Worm (Caenorhabditis elegans) whole organism, L3 larva: ENCODE measurements around the gene csn-4.
A peak's percentile ranks its signal among the peaks of the same experiment; 100 is the strongest.

Experiments
- R02D3.7 ChIP-seq: fragments of 150-350 bp; optimal IDR thresholded peaks from 2 replicates; lab custom pipeline; 2014; ENCODE audit warnings: missing biosample characterization, missing genetic modification characterization
- aly-2 ChIP-seq: fragments of 150-350 bp; optimal IDR thresholded peaks from 2 replicates; lab custom pipeline; 2014; ENCODE audit warnings: missing biosample characterization, missing genetic modification characterization
- ama-1 ChIP-seq: fragments of 150-350 bp; optimal IDR thresholded peaks from 2 replicates; lab custom pipeline; 2018
- ceh-16 ChIP-seq: sonication (generic microtip); optimal IDR thresholded peaks from 2 replicates; lab custom pipeline; 2017; ENCODE audit warnings: missing biosample characterization, missing genetic modification characterization
- ceh-28 ChIP-seq: fragments of 150-350 bp; optimal IDR thresholded peaks from 2 replicates; lab custom pipeline; 2014; ENCODE audit warnings: missing biosample characterization, missing genetic modification reagents, missing genetic modification characterization
- ceh-82 ChIP-seq: fragments of 150-350 bp; optimal IDR thresholded peaks from 2 replicates; lab custom pipeline; 2014; ENCODE audit warnings: missing biosample characterization, missing genetic modification characterization
- ceh-9 ChIP-seq: sonication (generic microtip); optimal IDR thresholded peaks from 2 replicates; lab custom pipeline; 2018; ENCODE audit warnings: missing biosample characterization, missing genetic modification characterization
- egl-27 ChIP-seq: sonication (generic microtip); optimal IDR thresholded peaks from 4 replicates; lab custom pipeline; 2017; ENCODE audit warnings: missing biosample characterization, missing genetic modification reagents, missing genetic modification characterization
- egl-5 ChIP-seq: fragments of 150-350 bp; optimal IDR thresholded peaks from 2 replicates; lab custom pipeline; 2017; ENCODE audit warnings: missing biosample characterization, missing genetic modification reagents, missing genetic modification characterization, inconsistent platforms
- elt-1 ChIP-seq: fragments of 150-350 bp; optimal IDR thresholded peaks from 2 replicates; lab custom pipeline; 2014; ENCODE audit warnings: missing biosample characterization, missing genetic modification characterization
- elt-2 ChIP-seq: sonication (generic microtip); optimal IDR thresholded peaks from 2 replicates; lab custom pipeline; 2016; ENCODE audit warnings: missing genetic modification reagents, mild to moderate bottlenecking, missing genetic modification characterization, missing compliant biosample characterization
- elt-3 ChIP-seq, 3 experiments: fragments of 150-350 bp in 1 of 3; sonication (generic microtip) in 2 of 3; optimal IDR thresholded peaks; 2 replicates in 2 of 3; 4 replicates in 1 of 3; lab custom pipeline; 2014 to 2017; ENCODE audit warnings: missing biosample characterization in 3 of 3, missing genetic modification characterization in 3 of 3
- fkh-10 ChIP-seq: sonication (generic microtip); optimal IDR thresholded peaks from 2 replicates; lab custom pipeline; 2017; ENCODE audit warnings: missing biosample characterization, missing genetic modification reagents, missing genetic modification characterization
- hmg-11 ChIP-seq: sonication (generic microtip); optimal IDR thresholded peaks from 2 replicates; lab custom pipeline; 2016; ENCODE audit warnings: missing genetic modification characterization, missing compliant biosample characterization
- jun-1 ChIP-seq: fragments of 150-350 bp; optimal IDR thresholded peaks from 2 replicates; lab custom pipeline; 2014; ENCODE audit warnings: missing biosample characterization, missing genetic modification reagents, missing genetic modification characterization
- lin-15B ChIP-seq: fragments of 150-350 bp; optimal IDR thresholded peaks from 2 replicates; lab custom pipeline; 2014; ENCODE audit warnings: missing biosample characterization, missing genetic modification characterization
- lin-39 ChIP-seq: fragments of 150-350 bp; optimal IDR thresholded peaks from 2 replicates; lab custom pipeline; 2018; ENCODE audit warnings: missing biosample characterization, missing genetic modification reagents, missing genetic modification characterization
- mdl-1 ChIP-seq: fragments of 150-350 bp; optimal IDR thresholded peaks from 2 replicates; lab custom pipeline; 2014; ENCODE audit warnings: missing biosample characterization, missing genetic modification characterization
- mml-1 ChIP-seq: fragments of 150-350 bp; sonication (generic microtip); optimal IDR thresholded peaks from 3 replicates; lab custom pipeline; 2014; ENCODE audit warnings: missing biosample characterization, missing genetic modification characterization
- nfya-1 ChIP-seq: sonication (generic microtip); optimal IDR thresholded peaks from 2 replicates; lab custom pipeline; 2017; ENCODE audit warnings: missing genetic modification characterization, mild to moderate bottlenecking, missing compliant biosample characterization, antibody characterized with exemption, moderate library complexity; ENCODE audit not compliant: insufficient read depth
- nhr-11 ChIP-seq: fragments of 150-350 bp; optimal IDR thresholded peaks from 2 replicates; lab custom pipeline; 2014; ENCODE audit warnings: missing biosample characterization, missing genetic modification characterization
- nhr-23 ChIP-seq: fragments of 150-350 bp; optimal IDR thresholded peaks from 2 replicates; lab custom pipeline; 2014; ENCODE audit warnings: missing biosample characterization, missing genetic modification reagents, missing genetic modification characterization
- nhr-237 ChIP-seq: fragments of 150-350 bp; optimal IDR thresholded peaks from 2 replicates; lab custom pipeline; 2014; ENCODE audit warnings: missing biosample characterization, missing genetic modification characterization
- nhr-28 ChIP-seq: fragments of 150-350 bp; optimal IDR thresholded peaks from 2 replicates; lab custom pipeline; 2014; ENCODE audit warnings: missing biosample characterization, missing genetic modification characterization
- nhr-67 ChIP-seq: fragments of 150-350 bp; optimal IDR thresholded peaks from 2 replicates; lab custom pipeline; 2014; ENCODE audit warnings: missing biosample characterization, missing genetic modification characterization
- nhr-76 ChIP-seq: fragments of 150-350 bp; sonication (generic microtip); optimal IDR thresholded peaks from 5 replicates; lab custom pipeline; 2014; ENCODE audit warnings: missing biosample characterization, missing genetic modification characterization
- nhr-77 ChIP-seq: fragments of 150-350 bp; optimal IDR thresholded peaks from 2 replicates; lab custom pipeline; 2014; ENCODE audit warnings: missing biosample characterization, missing genetic modification characterization
- pha-4 ChIP-seq: fragments of 150-350 bp; optimal IDR thresholded peaks from 2 replicates; lab custom pipeline; 2014; ENCODE audit warnings: missing biosample characterization, missing genetic modification reagents, missing genetic modification characterization
- skn-1 ChIP-seq: fragments of 150-350 bp; optimal IDR thresholded peaks from 2 replicates; lab custom pipeline; 2014; ENCODE audit warnings: missing biosample characterization, missing genetic modification characterization
- snpc-4 ChIP-seq: fragments of 150-350 bp; optimal IDR thresholded peaks from 2 replicates; lab custom pipeline; 2014; ENCODE audit warnings: missing biosample characterization, missing genetic modification characterization
- tbx-2 ChIP-seq: sonication (generic microtip); optimal IDR thresholded peaks from 2 replicates; lab custom pipeline; 2016; ENCODE audit warnings: mild to moderate bottlenecking, missing genetic modification characterization, missing compliant biosample characterization
- unc-62 ChIP-seq: fragments of 150-350 bp; sonication (generic microtip); optimal IDR thresholded peaks from 4 replicates; lab custom pipeline; 2014; ENCODE audit warnings: missing biosample characterization, missing genetic modification reagents, missing genetic modification characterization
- zag-1 ChIP-seq: fragments of 150-350 bp; optimal IDR thresholded peaks from 2 replicates; lab custom pipeline; 2014; ENCODE audit warnings: missing biosample characterization, missing genetic modification characterization

csn-4 gene

DNA sequence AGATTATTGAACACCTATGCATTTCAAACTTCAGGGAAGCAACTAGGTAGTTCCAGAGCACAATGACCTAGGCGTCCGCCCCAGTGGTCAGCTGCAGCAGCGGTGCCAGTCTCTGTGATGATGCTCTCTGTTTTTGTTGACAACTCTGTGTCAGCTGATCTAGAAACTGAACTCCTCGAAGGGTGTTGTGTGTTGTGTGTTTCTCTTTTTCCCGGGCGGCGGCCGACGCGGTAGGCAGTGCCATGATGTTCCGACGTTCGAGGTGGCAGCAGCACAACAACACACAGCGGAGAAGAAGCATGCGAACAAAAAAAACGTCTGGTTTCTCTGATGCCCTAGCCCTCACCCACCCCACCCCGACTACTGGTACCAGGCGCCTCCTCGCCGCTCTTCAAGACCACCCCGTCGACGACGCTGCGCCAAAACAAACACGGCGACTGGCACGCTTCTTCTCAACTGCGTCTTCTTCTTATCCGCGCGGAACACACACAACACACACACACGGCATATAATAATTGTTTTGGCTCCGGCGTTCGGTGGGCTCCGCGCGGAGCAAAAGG, 22.4 kb downstream of the csn-4 start:
- TF ChIP-seq lin-15B (tag; lab: Kevin White, UChicago), result no peak
- TF ChIP-seq zag-1 (tag; lab: Kevin White, UChicago), result no peak
- peak; percentile 59 for TF ChIP-seq pha-4 (tag; lab: Kevin White, UChicago)
- peak; percentile 48 for TF ChIP-seq lin-39
- TF ChIP-seq snpc-4, result peak; percentile 51
- TF ChIP-seq ama-1 (lab: Kevin White, UChicago), result peak; percentile 12
- TF ChIP-seq hmg-11 (tag; lab: Kevin White, UChicago), result peak; percentile 40
- TF ChIP-seq, all 47 proteins: peak for 5

DNA sequence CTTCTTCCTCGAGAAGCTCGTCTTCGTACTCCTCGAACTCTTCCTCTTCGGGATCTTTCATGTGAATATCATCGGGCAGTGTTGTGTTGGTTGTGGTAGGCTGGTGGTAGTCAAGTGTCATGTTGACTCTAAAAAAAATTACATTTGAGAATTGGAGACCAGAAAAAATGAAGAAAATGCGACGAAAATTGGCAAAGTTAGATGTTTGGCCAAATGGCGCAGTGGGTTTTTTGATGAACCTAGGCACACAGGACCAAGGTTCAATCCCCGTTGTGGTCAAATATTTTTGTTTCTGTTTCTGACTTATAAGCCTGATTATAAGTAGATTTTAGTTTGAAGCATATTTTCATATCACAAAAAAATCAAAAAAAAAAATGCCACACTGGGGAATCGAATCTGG, 23.8 kb downstream of the csn-4 start:
- no peak for TF ChIP-seq R02D3.7 (tag; lab: Kevin White, UChicago)
- TF ChIP-seq ceh-16 (tag; lab: Kevin White, UChicago), result no peak
- no peak for TF ChIP-seq zag-1 (tag; lab: Kevin White, UChicago)
- TF ChIP-seq egl-27 (tag; lab: Kevin White, UChicago), result no peak
- TF ChIP-seq nhr-11 (tag; lab: Kevin White, UChicago), result no peak
- TF ChIP-seq unc-62 (GFP tag; lab: Kevin White, UChicago), result no peak
- no peak for TF ChIP-seq elt-3 (tag; optimal IDR thresholded peaks at IDR 0.05; lab: Kevin White, UChicago)
- TF ChIP-seq tbx-2 (tag; lab: Kevin White, UChicago), result no peak
- TF ChIP-seq nhr-67 (tag; lab: Kevin White, UChicago), result no peak
- TF ChIP-seq ceh-82 (tag; lab: Kevin White, UChicago), result no peak
- no peak for TF ChIP-seq snpc-4
- TF ChIP-seq nhr-237, result no peak

DNA sequence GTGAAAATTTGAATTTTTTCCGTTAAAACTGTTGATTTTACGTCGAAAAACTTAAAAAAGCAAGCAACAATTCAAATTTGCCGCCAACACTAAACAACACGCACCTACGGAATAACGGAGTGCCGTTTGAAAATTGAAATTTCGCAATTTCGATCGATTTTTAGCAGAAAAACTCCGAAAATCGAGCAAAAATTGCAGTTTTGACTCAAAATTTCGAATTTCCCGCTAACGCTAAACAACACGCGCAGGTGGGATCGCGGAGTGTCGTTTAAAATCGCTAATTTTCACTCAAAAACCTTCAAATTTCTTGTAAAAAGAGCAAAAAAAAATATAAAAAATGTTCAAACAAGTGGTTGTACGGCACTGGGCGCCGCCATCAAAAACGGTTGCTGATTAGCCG, 28.3 kb downstream of the csn-4 start:
- no peak for TF ChIP-seq nhr-23
- no peak for TF ChIP-seq lin-15B (tag; lab: Kevin White, UChicago)
- no peak for TF ChIP-seq nhr-237
- no peak for TF ChIP-seq elt-1 (tag; lab: Kevin White, UChicago)
- TF ChIP-seq hmg-11 (tag; lab: Kevin White, UChicago), result no peak
- no peak for TF ChIP-seq ama-1 (lab: Kevin White, UChicago)
- TF ChIP-seq pha-4 (tag; lab: Kevin White, UChicago), result no peak
- no peak for TF ChIP-seq nhr-28 (tag; lab: Kevin White, UChicago)
- no peak for TF ChIP-seq egl-5 (tag; lab: Kevin White, UChicago)
- TF ChIP-seq mml-1 (tag; lab: Kevin White, UChicago), result no peak
- no peak for TF ChIP-seq jun-1 (tag; lab: Kevin White, UChicago)

DNA sequence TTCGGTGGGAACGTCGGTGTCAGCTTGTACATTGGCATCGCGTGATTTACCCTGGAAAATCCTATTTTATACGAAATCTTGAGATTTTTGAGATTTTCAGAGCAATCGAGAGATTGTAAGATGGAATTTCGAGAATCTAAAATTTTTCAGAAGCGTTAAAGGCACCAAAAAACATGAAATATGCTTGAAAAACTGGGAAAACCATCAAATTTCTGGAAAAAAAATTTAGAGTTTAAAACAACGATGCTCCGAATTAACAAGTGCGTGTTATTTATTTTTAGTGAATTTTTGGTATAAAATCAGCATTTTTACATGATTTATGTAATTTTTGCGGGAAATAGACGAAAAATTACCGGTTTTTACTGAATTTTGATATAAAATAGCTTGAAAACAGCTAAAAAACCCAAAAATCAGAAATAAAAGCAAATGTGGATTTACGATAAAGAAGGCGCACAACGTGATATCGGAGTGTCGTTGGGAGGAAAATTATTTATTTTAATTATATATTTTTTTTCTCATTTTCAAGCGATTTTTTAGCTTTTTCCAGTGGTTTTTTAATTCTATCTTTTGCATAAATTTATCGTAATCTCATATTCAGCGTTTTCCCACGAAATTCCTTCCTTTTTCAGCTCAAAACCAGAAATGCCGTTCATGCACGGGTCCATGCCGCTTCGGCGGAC, 30.4 kb downstream of the csn-4 start, which contains the start of the genes Y55F3AM.13 and mrps-25:
Gene Y55F3AM.13 (minus strand): TSS at position 51 of the 680 bp plus-strand sequence.
Gene mrps-25 (plus strand): TSS at position 630 of the 680 bp plus-strand sequence.
- TF ChIP-seq elt-3 (tag; optimal IDR thresholded peaks at IDR 0.05; lab: Kevin White, UChicago) (no peak), hmg-11 (tag; lab: Kevin White, UChicago) (peak; percentile 40), ceh-82 (tag; lab: Kevin White, UChicago) (no peak), unc-62 (GFP tag; lab: Kevin White, UChicago) (no peak), nhr-77 (tag; lab: Kevin White, UChicago) (no peak), zag-1 (tag; lab: Kevin White, UChicago) (no peak), nhr-76 (tag; lab: Kevin White, UChicago) (no peak), lin-15B (tag; lab: Kevin White, UChicago) (peak; percentile 65), egl-27 (tag; lab: Kevin White, UChicago) (no peak), nfya-1 (peak; percentile 20), pha-4 (tag; lab: Kevin White, UChicago) (peak; percentile 59), R02D3.7 (tag; lab: Kevin White, UChicago) (peak; percentile 90)
- TF ChIP-seq, all 47 proteins: peak for 5

DNA sequence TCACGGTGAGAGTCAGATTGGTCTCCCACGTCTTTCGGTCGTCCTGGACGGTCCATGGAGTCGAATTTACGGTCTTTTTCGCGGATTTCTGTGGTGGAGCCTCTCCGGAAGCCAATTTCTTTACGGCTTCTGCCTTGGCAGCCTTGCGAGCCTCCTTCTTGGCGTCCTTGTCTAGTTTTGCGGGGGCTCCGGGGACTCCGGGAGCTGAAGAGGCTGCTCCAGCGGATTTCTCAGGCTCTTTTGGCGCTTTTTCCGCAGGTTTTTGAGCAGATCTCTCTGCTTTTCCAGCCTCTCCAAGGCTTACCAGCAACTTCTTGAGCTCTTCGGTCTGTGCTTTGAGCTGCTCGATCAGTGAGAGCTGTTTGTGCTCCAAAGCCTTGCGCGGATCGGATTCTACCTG, 31.1 kb downstream of the csn-4 start:
- TF ChIP-seq zag-1 (tag; lab: Kevin White, UChicago), result no peak
- TF ChIP-seq ceh-28 (tag; lab: Kevin White, UChicago), result no peak
- TF ChIP-seq fkh-10 (GFP tag; lab: Kevin White, UChicago), result no peak
- TF ChIP-seq jun-1 (tag; lab: Kevin White, UChicago), result no peak
- no peak for TF ChIP-seq lin-39
- TF ChIP-seq elt-1 (tag; lab: Kevin White, UChicago), result no peak
- no peak for TF ChIP-seq elt-2 (tag; lab: Kevin White, UChicago)
- no peak for TF ChIP-seq hmg-11 (tag; lab: Kevin White, UChicago)
- no peak for TF ChIP-seq aly-2 (tag; lab: Kevin White, UChicago)
- TF ChIP-seq skn-1 (tag; lab: Kevin White, UChicago), result no peak
- no peak for TF ChIP-seq nhr-77 (tag; lab: Kevin White, UChicago)
- TF ChIP-seq ceh-9, result no peak
- no peak for TF ChIP-seq mdl-1 (tag; lab: Kevin White, UChicago)
- TF ChIP-seq tbx-2 (tag; lab: Kevin White, UChicago), result no peak
